Worm (Caenorhabditis elegans): ENCODE results near the gene Y9C9A.5.
A peak's percentile ranks its signal among the peaks of the same experiment; 100 is the strongest.

Gene Y9C9A.5

DNA sequence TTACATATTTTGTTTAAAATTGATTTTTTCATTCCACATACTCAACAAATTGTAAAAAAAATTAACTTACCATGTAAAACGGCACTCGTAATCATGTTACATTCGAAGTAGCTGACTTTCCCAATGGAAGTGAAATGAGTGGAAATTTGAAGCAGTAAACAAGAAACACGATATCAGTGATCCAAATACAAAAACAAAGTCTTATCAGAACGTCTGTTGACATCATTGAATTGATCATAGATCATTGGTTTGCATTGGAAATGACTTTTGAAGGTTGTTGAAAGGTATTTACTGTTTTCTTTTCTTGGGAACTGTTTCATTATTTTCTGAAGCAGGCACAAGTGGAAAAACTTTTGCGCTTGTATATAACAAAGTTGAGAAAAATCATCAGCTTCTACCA is 34.2 kb downstream of the Y9C9A.5 start, which contains the start of gene Y9C9A.16:
Gene Y9C9A.16, minus strand, starts transcription at position 131 of the 400 bp plus-strand sequence.
- TF ChIP-seq daf-16 (GFP tag; optimal IDR thresholded peaks at IDR 0.05) (no peak), daf-16 (tag; optimal IDR thresholded peaks at IDR 0.05) (peak; percentile 100), sdz-12 (GFP tag; optimal IDR thresholded peaks at IDR 0.05) (no peak), unc-62 (GFP tag; optimal IDR thresholded peaks at IDR 0.05 in 1 of 2) (peak in 1 of 2 experiments; percentile 57), unc-62 (tag; optimal IDR thresholded peaks at IDR 0.05) (no peak)

DNA sequence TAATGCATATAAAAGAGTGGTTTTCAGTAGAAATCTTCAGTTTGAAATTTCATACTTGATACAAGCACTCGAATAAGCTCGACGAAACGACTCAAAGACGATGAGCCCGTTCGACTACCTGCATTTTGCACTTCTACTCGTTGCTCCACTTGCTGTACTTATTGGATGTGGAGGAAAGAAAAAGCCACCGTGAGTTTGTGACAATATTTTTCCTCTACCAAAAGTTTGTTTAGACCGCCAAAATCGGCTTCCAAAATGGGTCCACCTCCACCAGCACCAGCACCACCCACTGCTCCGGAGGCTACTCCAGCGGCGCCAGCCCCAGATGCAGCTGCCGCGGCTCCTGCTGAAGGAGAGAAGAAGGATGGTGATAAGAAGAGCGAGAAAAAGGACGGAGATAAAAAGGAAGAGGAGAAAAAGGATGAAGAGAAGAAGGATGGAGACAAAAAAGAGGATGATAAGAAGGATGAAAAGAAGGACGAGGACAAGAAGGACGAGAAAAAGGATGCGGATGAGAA is 35.5 kb downstream of the Y9C9A.5 start, which contains the start of gene E03H12.5:
Gene E03H12.5, plus strand, starts transcription at position 51 of the 518 bp plus-strand sequence.
- TF ChIP-seq mxl-2 (GFP tag; conservative IDR thresholded peaks at IDR 0.05), result 0 out of 2 replicates have a peak, but pooled peaks have one; percentile 8
- TF ChIP-seq zag-1 (tag; optimal IDR thresholded peaks at IDR 0.05), result no peak
- peak; percentile 91; the same call in 1 of the 2 replicates for TF ChIP-seq set-16 (GFP tag; IDR thresholded peaks at IDR 0.05)

DNA sequence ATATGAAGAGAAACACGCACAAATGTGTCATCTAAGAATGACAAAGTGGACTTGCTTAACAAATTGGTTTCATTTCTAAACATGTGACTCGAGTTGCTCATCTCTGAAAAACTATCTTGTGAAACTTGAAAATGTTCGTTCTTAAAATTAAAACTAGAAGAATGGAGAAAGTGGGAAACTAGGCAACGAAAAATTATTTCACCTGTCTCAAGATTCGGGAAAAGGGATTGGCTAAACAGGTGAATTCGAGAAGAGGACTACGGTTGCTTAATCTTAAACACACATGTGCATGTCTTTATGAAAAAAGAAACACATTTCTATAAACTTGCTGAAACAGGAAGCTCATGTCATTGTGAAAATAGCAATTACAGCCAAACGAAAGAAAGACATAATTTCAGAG is 39.2 kb downstream of the Y9C9A.5 start, which contains the start of gene srz-24:
Gene srz-24, minus strand, starts transcription at position 101 of the 400 bp plus-strand sequence.
- TF ChIP-seq ces-1 (GFP tag; optimal IDR thresholded peaks at IDR 0.05) (no peak), mep-1 (tag; optimal IDR thresholded peaks at IDR 0.05) (no peak), daf-16 (GFP tag; optimal IDR thresholded peaks at IDR 0.05) (no peak), daf-16 (tag; optimal IDR thresholded peaks at IDR 0.05) (no peak)

DNA sequence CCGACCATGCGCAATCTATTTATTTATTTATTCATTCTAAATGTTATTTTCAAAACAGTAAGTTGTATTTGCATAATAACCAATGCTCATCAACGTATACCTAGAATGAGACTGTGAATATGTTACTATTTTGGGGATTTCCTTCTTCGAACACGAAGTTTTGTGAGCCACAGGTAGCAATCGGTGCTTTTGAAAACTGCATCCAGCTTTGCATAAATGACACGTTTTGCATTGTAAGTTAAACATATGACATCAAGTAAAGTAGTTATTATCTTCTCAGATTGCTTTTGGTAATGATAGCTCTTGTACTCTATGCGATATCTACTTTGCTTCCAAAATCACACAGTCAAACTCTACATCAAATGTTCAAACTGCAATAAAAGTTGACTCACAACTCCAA is 40.7 kb downstream of the Y9C9A.5 start, which contains the start of gene E03H12.4:
Gene E03H12.4, plus strand, starts transcription at position 120 of the 400 bp plus-strand sequence.
- TF ChIP-seq unc-130 (GFP tag; optimal IDR thresholded peaks at IDR 0.05) (no peak), unc-62 (GFP tag; optimal IDR thresholded peaks at IDR 0.05 in 1 of 2) (peak in 1 of 2 experiments; percentile 96), unc-62 (tag; optimal IDR thresholded peaks at IDR 0.05) (no peak)

DNA sequence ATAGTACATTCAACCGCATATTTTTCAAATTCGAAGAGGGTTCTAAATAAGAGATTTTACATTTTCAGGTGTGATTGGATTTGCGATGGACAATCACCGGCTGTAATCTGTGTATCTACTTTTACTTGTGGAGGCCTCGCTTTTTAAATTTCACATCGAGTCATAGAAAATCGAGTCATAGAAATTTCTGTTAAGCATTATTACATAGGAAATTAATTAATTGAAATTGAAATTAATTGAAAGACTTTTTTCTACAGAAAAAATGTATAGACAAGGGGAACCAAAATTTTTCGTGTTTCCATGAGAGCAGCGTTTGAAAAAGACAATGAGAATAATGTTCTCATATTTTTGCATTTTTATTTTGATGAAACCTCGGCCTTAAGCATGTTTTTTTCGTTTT is 42.0 kb downstream of the Y9C9A.5 start, which contains the start of gene clec-176:
Gene clec-176, plus strand, starts transcription at position 301 of the 400 bp plus-strand sequence.
- TF ChIP-seq madf-5 (GFP tag; IDR thresholded peaks at IDR 0.05) (no peak), nhr-28 (tag; optimal IDR thresholded peaks at IDR 0.05) (no peak), fos-1 (tag; optimal IDR thresholded peaks at IDR 0.05) (no peak), dpl-1 (GFP tag; optimal IDR thresholded peaks at IDR 0.05) (no peak), ceh-62 (tag; optimal IDR thresholded peaks at IDR 0.05) (no peak), nhr-102 (tag; optimal IDR thresholded peaks at IDR 0.05) (no peak), hlh-11 (tag; optimal IDR thresholded peaks at IDR 0.05) (no peak), lin-13 (GFP tag; optimal IDR thresholded peaks at IDR 0.05) (no peak), daf-12 (tag; optimal IDR thresholded peaks at IDR 0.05) (no peak), mxl-3 (GFP tag; optimal IDR thresholded peaks at IDR 0.05) (no peak), pha-4 (GFP tag; IDR thresholded peaks at IDR 0.05) (no peak), pha-4 (tag; optimal IDR thresholded peaks at IDR 0.05) (no peak), T26A8.4 (GFP tag; IDR thresholded peaks at IDR 0.05) (no peak), ctbp-1 (GFP tag; IDR thresholded peaks at IDR 0.05) (no peak), cey-2 (tag; optimal IDR thresholded peaks at IDR 0.05; ENCODE audit: borderline replicate concordance, insufficient read depth) (no peak), vab-7 (GFP tag; IDR thresholded peaks at IDR 0.05) (no peak), nhr-48 (tag; optimal IDR thresholded peaks at IDR 0.05) (no peak), lin-38 (GFP tag; IDR thresholded peaks at IDR 0.05) (no peak), php-3 (GFP tag; IDR thresholded peaks at IDR 0.05) (no peak)

DNA sequence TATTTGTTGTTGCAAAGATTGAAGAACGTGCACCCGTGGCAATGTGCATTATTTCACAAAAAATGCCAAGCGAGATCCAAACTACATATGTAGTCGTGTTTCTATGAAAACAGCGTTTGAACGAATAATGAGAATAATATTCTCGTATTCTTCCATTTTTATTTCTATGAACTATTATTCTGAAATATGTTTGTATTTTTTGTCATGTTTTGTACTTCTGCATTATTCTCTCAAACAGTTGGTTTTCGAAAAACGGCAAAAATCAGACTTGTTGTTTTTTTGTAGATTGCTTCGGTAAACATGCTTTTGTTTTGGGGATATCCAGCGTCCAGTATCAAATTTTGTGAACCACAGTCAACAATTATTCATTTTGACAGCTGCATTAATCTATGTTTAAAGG is 44.5 kb downstream of the Y9C9A.5 start, which contains the start of gene clec-177:
Gene clec-177, plus strand, starts transcription at position 301 of the 400 bp plus-strand sequence.
- TF ChIP-seq nhr-42 (GFP tag; IDR thresholded peaks at IDR 0.05), result no peak
- TF ChIP-seq sdz-12 (GFP tag; optimal IDR thresholded peaks at IDR 0.05), result no peak
- TF ChIP-seq php-3 (GFP tag; IDR thresholded peaks at IDR 0.05), result no peak
- no peak for TF ChIP-seq dpl-1 (GFP tag; optimal IDR thresholded peaks at IDR 0.05)
- TF ChIP-seq snpc-1.2 (GFP tag; IDR thresholded peaks at IDR 0.05), result no peak
- TF ChIP-seq mdl-1 (tag; optimal IDR thresholded peaks at IDR 0.05), result no peak
- TF ChIP-seq aly-2 (tag; optimal IDR thresholded peaks at IDR 0.05), result no peak
- TF ChIP-seq Y75B8A.6 (GFP tag; IDR thresholded peaks at IDR 0.05), result no peak
- TF ChIP-seq madf-5 (GFP tag; IDR thresholded peaks at IDR 0.05), result no peak
- TF ChIP-seq lin-38 (GFP tag; IDR thresholded peaks at IDR 0.05), result no peak
- TF ChIP-seq Y48G9A.11 (GFP tag; IDR thresholded peaks at IDR 0.05), result no peak
- TF ChIP-seq arid-1 (GFP tag; conservative IDR thresholded peaks at IDR 0.05), result no peak
- TF ChIP-seq Y105C5A.15 (GFP tag; IDR thresholded peaks at IDR 0.05), result no peak
- TF ChIP-seq spr-1 (tag; optimal IDR thresholded peaks at IDR 0.05), result no peak
- TF ChIP-seq nhr-237 (tag; optimal IDR thresholded peaks at IDR 0.05), result no peak
- no peak for TF ChIP-seq mdt-29 (GFP tag; IDR thresholded peaks at IDR 0.05)
- TF ChIP-seq nhr-25 (tag; optimal IDR thresholded peaks at IDR 0.05; ENCODE audit: borderline replicate concordance, insufficient read depth), result no peak
